ENCODE assay signal across 5 fruit fly cellular contexts in genomic region chr2L:9700454-9700853, dm6.
TF ChIP-seq lines count a peak whose summit lies in the region.

TSS of gene pelo (plus strand) at chr2L:9700810.

- TF ChIP-seq CTCF in whole organism, embryonic (GFP tag; optimal IDR thresholded peaks at IDR 0.05; lab: Kevin White, UChicago): no peak

TF ChIP-seq in whole organism, adult, 20 proteins besides CTCF, POLR2A, EP300 and RAD21 (continues in another document):
- TF ChIP-seq CG33017 (tag; optimal IDR thresholded peaks at IDR 0.05; lab: Kevin White, UChicago): peak; percentile 63
- TF ChIP-seq kay (GFP tag; lab: Kevin White, UChicago; ENCODE audit: borderline replicate concordance): no peak
- no peak for TF ChIP-seq CG1620 (GFP tag; optimal IDR thresholded peaks at IDR 0.05; lab: Kevin White, UChicago)
- no peak for TF ChIP-seq toe (GFP tag; optimal IDR thresholded peaks at IDR 0.05; lab: Kevin White, UChicago)
- TF ChIP-seq Crg-1 (GFP tag; optimal IDR thresholded peaks at IDR 0.05; lab: Kevin White, UChicago): peak; percentile 43
- TF ChIP-seq bab1 (GFP tag; optimal IDR thresholded peaks at IDR 0.05; lab: Kevin White, UChicago): peak; percentile 78
- peak; percentile 40 for TF ChIP-seq tj (GFP tag; optimal IDR thresholded peaks at IDR 0.05; lab: Kevin White, UChicago)
- no peak for TF ChIP-seq CG5204 (GFP tag; optimal IDR thresholded peaks at IDR 0.05; lab: Kevin White, UChicago)
- TF ChIP-seq Hr96 (GFP tag; optimal IDR thresholded peaks at IDR 0.05; lab: Kevin White, UChicago): no peak
- no peak for TF ChIP-seq ovo (GFP tag; optimal IDR thresholded peaks at IDR 0.05; lab: Kevin White, UChicago)
- TF ChIP-seq Clk (GFP tag; optimal IDR thresholded peaks at IDR 0.05; lab: Kevin White, UChicago): peak; percentile 35
- peak; percentile 56 for TF ChIP-seq cic (GFP tag; optimal IDR thresholded peaks at IDR 0.05; lab: Kevin White, UChicago)
- peak; percentile 50 for TF ChIP-seq pad (GFP tag; optimal IDR thresholded peaks at IDR 0.05; lab: Kevin White, UChicago)
- TF ChIP-seq CG7101 (tag; optimal IDR thresholded peaks at IDR 0.05; lab: Kevin White, UChicago): peak; percentile 75
- TF ChIP-seq Mnt (GFP tag; optimal IDR thresholded peaks at IDR 0.05; lab: Kevin White, UChicago): peak; percentile 97
- TF ChIP-seq CG12768 (GFP tag; optimal IDR thresholded peaks at IDR 0.05; lab: Kevin White, UChicago): peak; percentile 54
- peak; percentile 52 for TF ChIP-seq CG14711 (tag; optimal IDR thresholded peaks at IDR 0.05; lab: Kevin White, UChicago)
- TF ChIP-seq CG7045 (GFP tag; optimal IDR thresholded peaks at IDR 0.05; lab: Kevin White, UChicago): peak; percentile 66

TF ChIP-seq in whole organism, embryonic, 481 proteins besides CTCF, POLR2A, EP300 and RAD21 (continues in another document):
- TF ChIP-seq CG7271 (tag; optimal IDR thresholded peaks at IDR 0.05; lab: Kevin White, UChicago) (peak; percentile 31), Dbx (GFP tag; IDR thresholded peaks at IDR 0.05; lab: Robert Waterston, UW) (peak; percentile 59; the same call in 1 of the 3 replicates), org-1 (GFP tag; optimal IDR thresholded peaks at IDR 0.05; lab: Kevin White, UChicago) (peak; percentile 10), CG33557 (GFP tag; optimal IDR thresholded peaks at IDR 0.05; lab: Kevin White, UChicago) (peak; percentile 31), Trl (optimal IDR thresholded peaks at IDR 0.05; lab: Kevin White, UChicago) (no peak), Trl (GFP tag; optimal IDR thresholded peaks at IDR 0.05; lab: Kevin White, UChicago) (no peak), ara (GFP tag; IDR thresholded peaks at IDR 0.05; lab: Robert Waterston, UW) (peak; percentile 44; the same call in 1 of the 2 replicates), zen2 (GFP tag; IDR thresholded peaks at IDR 0.05; lab: Robert Waterston, UW; ENCODE audit: partially characterized antibody) (no peak), CG16815 (GFP tag; optimal IDR thresholded peaks at IDR 0.05; lab: Kevin White, UChicago) (peak; percentile 53), cg (GFP tag; optimal IDR thresholded peaks at IDR 0.05; lab: Kevin White, UChicago) (no peak), ash1 (GFP tag; optimal IDR thresholded peaks at IDR 0.05; lab: Kevin White, UChicago) (no peak), gce (GFP tag; IDR thresholded peaks at IDR 0.05; lab: Robert Waterston, UW) (no peak), fu2 (GFP tag; optimal IDR thresholded peaks at IDR 0.05; lab: Kevin White, UChicago) (no peak), CG9876 (GFP tag; optimal IDR thresholded peaks at IDR 0.05; lab: Kevin White, UChicago) (no peak), CG2678 (tag; optimal IDR thresholded peaks at IDR 0.05; lab: Kevin White, UChicago) (peak; percentile 75), disco-r (GFP tag; optimal IDR thresholded peaks at IDR 0.05; lab: Kevin White, UChicago) (no peak), ssp (GFP tag; IDR thresholded peaks at IDR 0.05; lab: Robert Waterston, UW) (peak; percentile 55; the same call in 1 of the 2 replicates), Hand (GFP tag; optimal IDR thresholded peaks at IDR 0.05; lab: Kevin White, UChicago) (no peak), Camta (GFP tag; optimal IDR thresholded peaks at IDR 0.05; lab: Kevin White, UChicago) (no peak)

TF ChIP-seq in whole organism, prepupa, 60 proteins besides CTCF, POLR2A, EP300 and RAD21 (continues in another document):
- TF ChIP-seq esn (GFP tag; optimal IDR thresholded peaks at IDR 0.05; lab: Kevin White, UChicago): peak; percentile 51
- peak; percentile 40 for TF ChIP-seq CG3919 (GFP tag; optimal IDR thresholded peaks at IDR 0.05; lab: Kevin White, UChicago)
- no peak for TF ChIP-seq CG4318 (GFP tag; optimal IDR thresholded peaks at IDR 0.05; lab: Kevin White, UChicago)
- no peak for TF ChIP-seq CG16779 (tag; optimal IDR thresholded peaks at IDR 0.05; lab: Kevin White, UChicago)
- peak; percentile 53 for TF ChIP-seq Ets96B (tag; optimal IDR thresholded peaks at IDR 0.05; lab: Kevin White, UChicago)
- TF ChIP-seq CG6792 (GFP tag; optimal IDR thresholded peaks at IDR 0.05; lab: Kevin White, UChicago): peak; percentile 38
- no peak for TF ChIP-seq CG6276 (GFP tag; optimal IDR thresholded peaks at IDR 0.05; lab: Kevin White, UChicago)
- TF ChIP-seq CG34406 (GFP tag; optimal IDR thresholded peaks at IDR 0.05; lab: Kevin White, UChicago): peak; percentile 25
- TF ChIP-seq acj6 (GFP tag; optimal IDR thresholded peaks at IDR 0.05; lab: Kevin White, UChicago): peak; percentile 28
- no peak for TF ChIP-seq Smox (GFP tag; optimal IDR thresholded peaks at IDR 0.05; lab: Kevin White, UChicago)
- no peak for TF ChIP-seq CG7368 (GFP tag; optimal IDR thresholded peaks at IDR 0.05; lab: Kevin White, UChicago)
- TF ChIP-seq fd59A (GFP tag; optimal IDR thresholded peaks at IDR 0.05; lab: Kevin White, UChicago): no peak
- peak; percentile 38 for TF ChIP-seq topi (GFP tag; optimal IDR thresholded peaks at IDR 0.05; lab: Kevin White, UChicago)
- TF ChIP-seq CG10669 (GFP tag; optimal IDR thresholded peaks at IDR 0.05; lab: Kevin White, UChicago): no peak
- no peak for TF ChIP-seq OdsH (GFP tag; optimal IDR thresholded peaks at IDR 0.05; lab: Kevin White, UChicago)
- no peak for TF ChIP-seq Gug (GFP tag; IDR thresholded peaks at IDR 0.05; lab: Robert Waterston, UW)
- TF ChIP-seq Eip93F (GFP tag; optimal IDR thresholded peaks at IDR 0.05; lab: Kevin White, UChicago): peak; percentile 55
- no peak for TF ChIP-seq CG11294 (GFP tag; IDR thresholded peaks at IDR 0.05; lab: Robert Waterston, UW)
- peak; percentile 27 for TF ChIP-seq Hr4 (GFP tag; optimal IDR thresholded peaks at IDR 0.05; lab: Kevin White, UChicago)
- peak; percentile 10 for TF ChIP-seq Eip75B (GFP tag; optimal IDR thresholded peaks at IDR 0.05; lab: Kevin White, UChicago)

TF ChIP-seq in whole organism, pupa, 21 proteins besides CTCF, POLR2A, EP300 and RAD21:
- TF ChIP-seq CG17806 (tag; optimal IDR thresholded peaks at IDR 0.05; lab: Kevin White, UChicago): peak; percentile 21
- TF ChIP-seq CG14655 (GFP tag; optimal IDR thresholded peaks at IDR 0.05; lab: Kevin White, UChicago): no peak
- 0 out of 2 replicates have a peak, but pooled peaks have one; percentile 26 for TF ChIP-seq CG32121 (GFP tag; IDR thresholded peaks at IDR 0.05; lab: Robert Waterston, UW)
- TF ChIP-seq CG13204 (GFP tag; optimal IDR thresholded peaks at IDR 0.05; lab: Kevin White, UChicago): no peak
- TF ChIP-seq Ets98B (GFP tag; IDR thresholded peaks at IDR 0.05; lab: Robert Waterston, UW): no peak
- TF ChIP-seq CG9948 (tag; optimal IDR thresholded peaks at IDR 0.05; lab: Kevin White, UChicago): peak; percentile 23
- peak; percentile 43 for TF ChIP-seq CG8159 (tag; optimal IDR thresholded peaks at IDR 0.05; lab: Kevin White, UChicago)
- TF ChIP-seq gl (tag; optimal IDR thresholded peaks at IDR 0.05; lab: Kevin White, UChicago): no peak
- TF ChIP-seq CG8301 (tag; optimal IDR thresholded peaks at IDR 0.05; lab: Kevin White, UChicago): peak; percentile 19
- TF ChIP-seq CG4496 (GFP tag; IDR thresholded peaks at IDR 0.05; lab: Robert Waterston, UW): peak; percentile 47; the same call in 1 of the 3 replicates
- peak; percentile 42 for TF ChIP-seq CG15710 (tag; optimal IDR thresholded peaks at IDR 0.05; lab: Kevin White, UChicago)
- peak; percentile 39 for TF ChIP-seq CG34367 (tag; optimal IDR thresholded peaks at IDR 0.05; lab: Kevin White, UChicago)
- TF ChIP-seq EcR (GFP tag; optimal IDR thresholded peaks at IDR 0.05; lab: Kevin White, UChicago): peak; percentile 41
- TF ChIP-seq fd96Ca (GFP tag; IDR thresholded peaks at IDR 0.05; lab: Robert Waterston, UW): no peak
- no peak for TF ChIP-seq CG10348 (GFP tag; IDR thresholded peaks at IDR 0.05; lab: Robert Waterston, UW)
- TF ChIP-seq Snoo (tag; optimal IDR thresholded peaks at IDR 0.05; lab: Kevin White, UChicago): peak; percentile 47
- no peak for TF ChIP-seq rn (GFP tag; IDR thresholded peaks at IDR 0.05; lab: Robert Waterston, UW)
- no peak for TF ChIP-seq D1 (tag; optimal IDR thresholded peaks at IDR 0.05; lab: Kevin White, UChicago)
- TF ChIP-seq Pif1A (GFP tag; optimal IDR thresholded peaks at IDR 0.05; lab: Kevin White, UChicago): no peak
- no peak for TF ChIP-seq Pif1B (GFP tag; optimal IDR thresholded peaks at IDR 0.05; lab: Kevin White, UChicago)
- TF ChIP-seq CG12605 (GFP tag; IDR thresholded peaks at IDR 0.05; lab: Robert Waterston, UW): no peak

TF ChIP-seq in whole organism, wandering third instar larva, 38 proteins besides CTCF, POLR2A, EP300 and RAD21 (continues in another document):
- TF ChIP-seq OdsH (GFP tag; optimal IDR thresholded peaks at IDR 0.05; lab: Kevin White, UChicago): peak; percentile 66
- TF ChIP-seq woc (GFP tag; optimal IDR thresholded peaks at IDR 0.05; lab: Kevin White, UChicago): peak; percentile 85
- TF ChIP-seq sage (GFP tag; optimal IDR thresholded peaks at IDR 0.05; lab: Kevin White, UChicago): peak; percentile 45
- peak; percentile 66 for TF ChIP-seq Sp1 (GFP tag; optimal IDR thresholded peaks at IDR 0.05; lab: Kevin White, UChicago)
- TF ChIP-seq dmrt93B (GFP tag; optimal IDR thresholded peaks at IDR 0.05; lab: Kevin White, UChicago): peak; percentile 53
- no peak for TF ChIP-seq Hr78 (GFP tag; optimal IDR thresholded peaks at IDR 0.05; lab: Kevin White, UChicago)
- TF ChIP-seq usp (GFP tag; optimal IDR thresholded peaks at IDR 0.05; lab: Kevin White, UChicago): no peak
- TF ChIP-seq Myc (optimal IDR thresholded peaks at IDR 0.05; lab: Kevin White, UChicago): peak; percentile 99
- no peak for TF ChIP-seq Abd-B (GFP tag; optimal IDR thresholded peaks at IDR 0.05; lab: Kevin White, UChicago)
- TF ChIP-seq ey (GFP tag; optimal IDR thresholded peaks at IDR 0.05; lab: Kevin White, UChicago): peak; percentile 6
- TF ChIP-seq rgr (GFP tag; optimal IDR thresholded peaks at IDR 0.05; lab: Kevin White, UChicago): peak; percentile 71
- TF ChIP-seq HLH106 (tag; optimal IDR thresholded peaks at IDR 0.05; lab: Kevin White, UChicago): peak; percentile 74
- peak in 1 of 2 experiments; percentile 68 for TF ChIP-seq foxo (GFP tag; optimal IDR thresholded peaks at IDR 0.05; lab: Kevin White, UChicago)
- TF ChIP-seq br (GFP tag; optimal IDR thresholded peaks at IDR 0.05; lab: Kevin White, UChicago): peak; percentile 48
- TF ChIP-seq psq (GFP tag; optimal IDR thresholded peaks at IDR 0.05; lab: Kevin White, UChicago): peak; percentile 59
- peak; percentile 52 for TF ChIP-seq fru (GFP tag; optimal IDR thresholded peaks at IDR 0.05; lab: Kevin White, UChicago)
- peak; percentile 49 for TF ChIP-seq Hnf4 (GFP tag; optimal IDR thresholded peaks at IDR 0.05; lab: Kevin White, UChicago)
- peak; percentile 42 for TF ChIP-seq CG9705 (GFP tag; optimal IDR thresholded peaks at IDR 0.05; lab: Kevin White, UChicago)
- TF ChIP-seq Rel (GFP tag; optimal IDR thresholded peaks at IDR 0.05; lab: Kevin White, UChicago): no peak
- TF ChIP-seq Rel (tag; optimal IDR thresholded peaks at IDR 0.05; lab: Kevin White, UChicago): peak; percentile 44
- peak; percentile 51 for TF ChIP-seq brk (GFP tag; optimal IDR thresholded peaks at IDR 0.05; lab: Kevin White, UChicago)
- no peak for TF ChIP-seq CrebA (GFP tag; optimal IDR thresholded peaks at IDR 0.05; lab: Kevin White, UChicago; ENCODE audit: borderline replicate concordance)
- TF ChIP-seq sv (GFP tag; optimal IDR thresholded peaks at IDR 0.05; lab: Kevin White, UChicago): peak; percentile 10
- no peak for TF ChIP-seq Hr83 (GFP tag; optimal IDR thresholded peaks at IDR 0.05; lab: Kevin White, UChicago; ENCODE audit: poor library complexity, severe bottlenecking)
